Worm (Caenorhabditis elegans) whole organism, L1 larva: ENCODE data around the gene agmo-1.

Experiments
- aly-2 ChIP-seq: fragments of 150-350 bp; optimal IDR thresholded peaks from 2 replicates; lab custom pipeline; 2014; ENCODE audit warnings: missing biosample characterization, missing genetic modification characterization
- ama-1 ChIP-seq: fragments of 150-350 bp; optimal IDR thresholded peaks from 2 replicates; lab custom pipeline; 2014
- efl-1 ChIP-seq, 4 experiments: fragments of 150-350 bp; optimal IDR thresholded peaks in 3 of 4; peaks in 1 of 4; 1 replicate in 1 of 4; 2 replicates in 3 of 4; lab custom pipeline; 2014; ENCODE audit warnings: missing biosample characterization in 2 of 4, missing genetic modification characterization in 2 of 4, missing genetic modification reagents in 2 of 4
- lin-35 ChIP-seq, 2 experiments: fragments of 150-350 bp; optimal IDR thresholded peaks; 2 replicates each; lab custom pipeline; 2014; ENCODE audit warnings: missing biosample characterization in 2 of 2, missing genetic modification characterization in 2 of 2, missing genetic modification reagents in 2 of 2
- mdl-1 ChIP-seq, 2 experiments: fragments of 150-350 bp; optimal IDR thresholded peaks; 2 replicates each; lab custom pipeline; 2014 to 2017; ENCODE audit warnings: missing biosample characterization in 2 of 2, missing genetic modification characterization in 2 of 2, inconsistent platforms in 1 of 2
- mep-1 ChIP-seq: fragments of 150-350 bp; optimal IDR thresholded peaks from 2 replicates; lab custom pipeline; 2014; ENCODE audit warnings: missing biosample characterization, missing genetic modification characterization
- nhr-12 ChIP-seq: sonication (generic microtip); optimal IDR thresholded peaks from 2 replicates; lab custom pipeline; 2017; ENCODE audit warnings: missing biosample characterization, missing genetic modification characterization
- nhr-20 ChIP-seq: sonication (generic microtip); optimal IDR thresholded peaks from 2 replicates; lab custom pipeline; 2016; ENCODE audit warnings: mild to moderate bottlenecking, missing genetic modification characterization, missing compliant biosample characterization
- nhr-237 ChIP-seq: fragments of 150-350 bp; optimal IDR thresholded peaks from 2 replicates; lab custom pipeline; 2014; ENCODE audit warnings: missing biosample characterization, missing genetic modification characterization
- sox-4 ChIP-seq: sonication (generic microtip); optimal IDR thresholded peaks from 2 replicates; lab custom pipeline; 2016; ENCODE audit warnings: missing genetic modification characterization, missing compliant biosample characterization
- sup-37 ChIP-seq: fragments of 200-800 bp; sonication (Bioruptor generic); optimal IDR thresholded peaks from 2 replicates; lab custom pipeline; 2018; ENCODE audit warnings: mild to moderate bottlenecking, missing genetic modification characterization, missing compliant biosample characterization
- zag-1 ChIP-seq: fragments of 150-350 bp; optimal IDR thresholded peaks from 2 replicates; lab custom pipeline; 2014; ENCODE audit warnings: missing biosample characterization, missing genetic modification characterization

DNA sequence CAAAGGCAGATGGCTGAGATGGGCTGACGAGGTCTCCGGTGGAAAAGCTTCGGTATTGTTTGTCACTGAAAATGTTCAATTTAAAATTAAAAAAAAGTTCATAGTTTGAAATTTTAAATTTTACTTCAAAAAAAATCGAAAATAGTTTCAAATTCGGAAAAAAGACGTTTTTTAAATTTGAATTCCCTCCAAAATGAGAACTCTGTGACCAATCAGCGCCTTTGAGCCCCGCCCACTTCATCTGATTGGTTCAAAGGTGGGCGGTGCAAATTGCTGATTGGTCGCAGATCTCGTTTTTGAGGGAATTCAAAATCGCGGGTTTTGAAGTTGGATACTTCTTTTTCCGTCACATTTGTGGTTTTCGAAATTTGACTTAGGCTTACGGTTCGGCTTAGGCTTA lies 39.9 kb upstream of the agmo-1 start:
- TF ChIP-seq sox-4 (tag; lab: Kevin White, UChicago) (no peak), mep-1 (tag; lab: Kevin White, UChicago) (no peak), zag-1 (tag; lab: Kevin White, UChicago) (no peak), aly-2 (tag; lab: Kevin White, UChicago) (no peak), sup-37 (GFP tag; lab: Kevin White, UChicago) (no peak), lin-35 (GFP tag; optimal IDR thresholded peaks at IDR 0.05; lab: Kevin White, UChicago) (no peak), ama-1 (no peak), efl-1 (optimal IDR thresholded peaks at IDR 0.05; lab: Kevin White, UChicago) (no peak), efl-1 (GFP tag; optimal IDR thresholded peaks at IDR 0.05 in 1 of 2; lab: Kevin White, UChicago) (peak; percentile 55 to 93), mdl-1 (tag; optimal IDR thresholded peaks at IDR 0.05; lab: Kevin White, UChicago) (no peak), nhr-12 (tag; lab: Kevin White, UChicago) (no peak), nhr-20 (tag; lab: Kevin White, UChicago) (no peak), nhr-237 (tag; lab: Kevin White, UChicago) (no peak)
